Worm (Caenorhabditis elegans) whole organism, young adult: ENCODE results near the gene F56D6.23.

ENCODE experiments used
- Y67H2A.10 ChIP-seq: fragments of 200-800 bp; sonication (Bioruptor generic); conservative IDR thresholded peaks from 2 replicates; pipeline ENCODE4 v1.3.6; 2022; ENCODE audit warnings: missing genetic modification reagents, missing genetic modification characterization, missing compliant biosample characterization
- ama-1 ChIP-seq, 3 experiments: fragments of 150-350 bp in 1 of 3; sonication (generic microtip) in 2 of 3; optimal IDR thresholded peaks; 2 replicates each; lab custom pipeline; 2014 to 2018; ENCODE audit warnings: missing biosample characterization in 2 of 3, missing genetic modification characterization in 2 of 3, missing genetic modification reagents in 2 of 3
- lin-40 ChIP-seq: sonication (generic microtip); optimal IDR thresholded peaks from 2 replicates; lab custom pipeline; 2016; ENCODE audit warnings: missing genetic modification characterization, mild to moderate bottlenecking, missing compliant biosample characterization, missing genotype, missing genetic modification reagents
- mel-28 ChIP-seq: sonication (generic microtip); optimal IDR thresholded peaks from 2 replicates; lab custom pipeline; 2016; ENCODE audit warnings: borderline replicate concordance, mild to moderate bottlenecking, missing genetic modification characterization, missing compliant biosample characterization
- rpc-1 ChIP-seq, 2 experiments: fragments of 150-350 bp in 1 of 2; sonication (generic microtip) in 1 of 2; optimal IDR thresholded peaks; 2 replicates each; lab custom pipeline; 2014 to 2018; ENCODE audit warnings: missing biosample characterization in 1 of 2, missing genetic modification characterization in 1 of 2, missing genetic modification reagents in 1 of 2, missing genotype in 1 of 2
- ztf-18 ChIP-seq: sonication (generic microtip); optimal IDR thresholded peaks from 2 replicates; lab custom pipeline; 2016; ENCODE audit warnings: missing genotype, mild to moderate bottlenecking, missing genetic modification characterization, missing compliant biosample characterization

ce11 chrIV:3894770-3895169 is 23.5 kb upstream of the F56D6.23 start, which contains the start of gene dct-8:
- TF ChIP-seq ztf-18 (tag; lab: Kevin White, UChicago) (no peak), Y67H2A.10 (GFP tag; lab: Robert Waterston, UW) (no peak), ama-1 (optimal IDR thresholded peaks at IDR 0.05; lab: Kevin White, UChicago) (no peak), ama-1 (GFP tag; optimal IDR thresholded peaks at IDR 0.05; lab: Kevin White, UChicago) (no peak), mel-28 (tag; lab: Kevin White, UChicago) (no peak), rpc-1 (optimal IDR thresholded peaks at IDR 0.05; lab: Kevin White, UChicago) (no peak), rpc-1 (tag; optimal IDR thresholded peaks at IDR 0.05; lab: Kevin White, UChicago) (no peak), lin-40 (tag; lab: Kevin White, UChicago) (no peak)
